Fruit fly (Drosophila melanogaster): ENCODE data around the gene CG17734.

Gene CG17734

dm6 chr3R:11236041-11236440 is 7.8 kb downstream of the CG17734 start, which contains the start of gene CG31441 (continued):
- TF ChIP-seq Side (GFP tag; optimal IDR thresholded peaks at IDR 0.05) (no peak), bbx (GFP tag; IDR thresholded peaks at IDR 0.05; ENCODE audit: partially characterized antibody) (peak; percentile 49; the same call in 1 of the 2 replicates), Oli (tag; optimal IDR thresholded peaks at IDR 0.05) (no peak), Six4 (GFP tag; optimal IDR thresholded peaks at IDR 0.05) (no peak), phol (tag; optimal IDR thresholded peaks at IDR 0.05) (no peak), Lpt (GFP tag; optimal IDR thresholded peaks at IDR 0.05) (no peak), CG1603 (tag; optimal IDR thresholded peaks at IDR 0.05) (peak; percentile 34), CG2712 (tag; optimal IDR thresholded peaks at IDR 0.05) (peak; percentile 3), CG43689 (GFP tag; IDR thresholded peaks at IDR 0.05) (no peak), gcm (GFP tag; optimal IDR thresholded peaks at IDR 0.05) (no peak), grau (tag; optimal IDR thresholded peaks at IDR 0.05) (no peak), CG13287 (GFP tag; IDR thresholded peaks at IDR 0.05; ENCODE audit: partially characterized antibody) (peak; percentile 64; the same call in 1 of the 2 replicates), CG42726 (GFP tag; IDR thresholded peaks at IDR 0.05; ENCODE audit: partially characterized antibody) (no peak), Dp (GFP tag; optimal IDR thresholded peaks at IDR 0.05) (peak; percentile 69), NFAT (GFP tag; IDR thresholded peaks at IDR 0.05) (no peak), CG2202 (tag; optimal IDR thresholded peaks at IDR 0.05) (no peak), Ptx1 (GFP tag; IDR thresholded peaks at IDR 0.05) (no peak), Awh (GFP tag; IDR thresholded peaks at IDR 0.05) (no peak), Fer1 (GFP tag; optimal IDR thresholded peaks at IDR 0.05) (peak; percentile 2), BtbVII (GFP tag; optimal IDR thresholded peaks at IDR 0.05) (no peak), CG3995 (GFP tag; optimal IDR thresholded peaks at IDR 0.05) (no peak), CG17568 (GFP tag; optimal IDR thresholded peaks at IDR 0.05) (no peak), unc-4 (GFP tag; IDR thresholded peaks at IDR 0.05; ENCODE audit: partially characterized antibody) (peak; percentile 56; the same call in 1 of the 2 replicates), CG14050 (GFP tag; IDR thresholded peaks at IDR 0.05) (no peak), oc (tag; optimal IDR thresholded peaks at IDR 0.05) (no peak), Ada2b (GFP tag; IDR thresholded peaks at IDR 0.05) (no peak), CG3838 (GFP tag; optimal IDR thresholded peaks at IDR 0.05) (peak; percentile 39), Usf (GFP tag; optimal IDR thresholded peaks at IDR 0.05) (no peak), CG4404 (GFP tag; IDR thresholded peaks at IDR 0.05) (no peak), nerfin-1 (tag; optimal IDR thresholded peaks at IDR 0.05) (no peak), CG33213 (GFP tag; optimal IDR thresholded peaks at IDR 0.05) (no peak), Atf3 (GFP tag; optimal IDR thresholded peaks at IDR 0.05) (no peak), CG8765 (GFP tag; IDR thresholded peaks at IDR 0.05) (no peak), CG14710 (tag; optimal IDR thresholded peaks at IDR 0.05) (peak; percentile 99), Drgx (GFP tag; IDR thresholded peaks at IDR 0.05) (no peak), HLH4C (GFP tag; IDR thresholded peaks at IDR 0.05; ENCODE audit: partially characterized antibody) (no peak; the same call in 2 of the 3 replicates), Kr (GFP tag; optimal IDR thresholded peaks at IDR 0.05) (no peak), ase (GFP tag; IDR thresholded peaks at IDR 0.05) (no peak), chn (GFP tag; optimal IDR thresholded peaks at IDR 0.05) (no peak), CG6654 (GFP tag; optimal IDR thresholded peaks at IDR 0.05) (no peak), CG31365 (tag; optimal IDR thresholded peaks at IDR 0.05) (no peak), jumu (GFP tag; optimal IDR thresholded peaks at IDR 0.05) (no peak), B-H2 (GFP tag; optimal IDR thresholded peaks at IDR 0.05) (peak; percentile 26), Med (GFP tag) (peak; percentile 32), BEAF-32 (GFP tag; optimal IDR thresholded peaks at IDR 0.05) (peak; percentile 65), pzg (GFP tag; optimal IDR thresholded peaks at IDR 0.05) (peak; percentile 49), hbn (GFP tag; IDR thresholded peaks at IDR 0.05; ENCODE audit: partially characterized antibody) (peak; percentile 63), CG2199 (GFP tag; IDR thresholded peaks at IDR 0.05) (no peak), Elba2 (GFP tag; optimal IDR thresholded peaks at IDR 0.05) (no peak), lab (GFP tag; optimal IDR thresholded peaks at IDR 0.05) (no peak), NK7.1 (GFP tag; optimal IDR thresholded peaks at IDR 0.05) (no peak)
